Worm (Caenorhabditis elegans) whole organism, young adult: ENCODE measurements around the gene C39E9.8.

ENCODE experiments used
- B0019.2 ChIP-seq: fragments of 200-800 bp; sonication (Bioruptor generic); conservative IDR thresholded peaks from 2 replicates; pipeline ENCODE4 v1.3.6; 2022; ENCODE audit warnings: missing genetic modification reagents, missing genetic modification characterization, missing compliant biosample characterization
- B0336.3 ChIP-seq: fragments of 200-800 bp; sonication (Bioruptor generic); IDR thresholded peaks from 2 replicates; pipeline ENCODE4 v1.3.6; 2022; ENCODE audit warnings: missing genetic modification characterization, missing compliant biosample characterization
- C06A6.2 ChIP-seq: fragments of 200-800 bp; sonication (Bioruptor generic); conservative IDR thresholded peaks from 2 replicates; pipeline ENCODE4 v1.3.6; 2022; ENCODE audit warnings: missing genetic modification characterization, missing compliant biosample characterization
- C17E4.6 ChIP-seq: fragments of 200-800 bp; sonication (Bioruptor generic); IDR thresholded peaks from 2 replicates; pipeline ENCODE4 v1.3.6; 2022; ENCODE audit warnings: missing genetic modification reagents, missing genetic modification characterization, missing compliant biosample characterization
- D2030.7 ChIP-seq: fragments of 200-800 bp; sonication (Bioruptor generic); IDR thresholded peaks from 2 replicates; pipeline ENCODE4 v1.3.6; 2022; ENCODE audit warnings: missing genetic modification reagents, missing genetic modification characterization, missing compliant biosample characterization
- F10E7.11 ChIP-seq: sonication (generic microtip); optimal IDR thresholded peaks from 2 replicates; lab custom pipeline; 2017; ENCODE audit warnings: mild to moderate bottlenecking, missing genetic modification characterization, moderate library complexity, missing compliant biosample characterization
- F49E8.2 ChIP-seq: sonication (generic microtip); optimal IDR thresholded peaks from 3 replicates; lab custom pipeline; 2017; ENCODE audit warnings: missing genetic modification characterization, mild to moderate bottlenecking, missing compliant biosample characterization, antibody characterized with exemption, moderate library complexity; ENCODE audit not compliant: insufficient read depth
- K12H6.12 ChIP-seq: fragments of 200-800 bp; sonication (Bioruptor generic); optimal IDR thresholded peaks from 2 replicates; lab custom pipeline; 2018; ENCODE audit warnings: mild to moderate bottlenecking, missing genetic modification characterization, missing compliant biosample characterization
- Y53F4B.3 ChIP-seq: fragments of 200-800 bp; sonication (Bioruptor generic); IDR thresholded peaks from 2 replicates; pipeline ENCODE4 v1.3.6; 2022; ENCODE audit warnings: missing genetic modification reagents, missing genetic modification characterization, missing compliant biosample characterization
- Y79H2A.3 ChIP-seq: fragments of 200-800 bp; sonication (Bioruptor generic); conservative IDR thresholded peaks from 2 replicates; pipeline ENCODE4 v1.3.6; 2022; ENCODE audit warnings: missing genetic modification reagents, missing genetic modification characterization, missing compliant biosample characterization
- akir-1 ChIP-seq: fragments of 200-800 bp; sonication (Bioruptor generic); optimal IDR thresholded peaks from 2 replicates; lab custom pipeline; 2018; ENCODE audit warnings: mild to moderate bottlenecking, missing genetic modification characterization, moderate library complexity, missing compliant biosample characterization
- ama-1 ChIP-seq, 3 experiments: fragments of 150-350 bp in 1 of 3; sonication (generic microtip) in 2 of 3; optimal IDR thresholded peaks; 2 replicates each; lab custom pipeline; 2014 to 2018; ENCODE audit warnings: missing biosample characterization in 2 of 3, missing genetic modification characterization in 2 of 3, missing genetic modification reagents in 2 of 3
- attf-5 ChIP-seq: fragments of 200-800 bp; sonication (Bioruptor generic); optimal IDR thresholded peaks from 2 replicates; lab custom pipeline; 2018; ENCODE audit warnings: mild to moderate bottlenecking, missing genetic modification characterization, missing compliant biosample characterization
- ceh-100 ChIP-seq: fragments of 200-800 bp; sonication (Bioruptor generic); IDR thresholded peaks from 2 replicates; pipeline ENCODE4 v1.3.6; 2022; ENCODE audit warnings: missing genetic modification reagents, missing genetic modification characterization, missing compliant biosample characterization
- ceh-58 ChIP-seq: fragments of 200-800 bp; sonication (Bioruptor generic); IDR thresholded peaks from 2 replicates; pipeline ENCODE4 v1.3.6; 2022; ENCODE audit warnings: missing genetic modification characterization, missing compliant biosample characterization
- ekl-4 ChIP-seq: fragments of 200-800 bp; sonication (Bioruptor generic); IDR thresholded peaks from 2 replicates; pipeline ENCODE4 v1.3.6; 2022; ENCODE audit warnings: missing genetic modification reagents, missing genetic modification characterization, missing compliant biosample characterization
- fkh-3 ChIP-seq: sonication (generic microtip); optimal IDR thresholded peaks from 2 replicates; lab custom pipeline; 2016; ENCODE audit warnings: mild to moderate bottlenecking, missing genetic modification characterization, missing compliant biosample characterization
- hlh-26 ChIP-seq: fragments of 200-800 bp; sonication (Bioruptor generic); conservative IDR thresholded peaks from 2 replicates; pipeline ENCODE4 v1.3.6; 2022; ENCODE audit warnings: missing genetic modification reagents, missing genetic modification characterization, missing compliant biosample characterization
- hrde-1 ChIP-seq: sonication (generic microtip); optimal IDR thresholded peaks from 2 replicates; lab custom pipeline; 2016; ENCODE audit warnings: missing genetic modification characterization, mild to moderate bottlenecking, missing compliant biosample characterization, moderate library complexity, missing genotype, missing genetic modification reagents, borderline replicate concordance
- let-526 ChIP-seq: fragments of 200-800 bp; sonication (Bioruptor generic); IDR thresholded peaks from 2 replicates; pipeline ENCODE4 v1.3.6; 2022; ENCODE audit warnings: missing genetic modification reagents, missing genetic modification characterization, missing compliant biosample characterization
- lin-26 ChIP-seq: fragments of 200-800 bp; sonication (Bioruptor generic); IDR thresholded peaks from 2 replicates; pipeline ENCODE4 v1.3.6; 2022; ENCODE audit warnings: missing genetic modification reagents, missing genetic modification characterization, missing compliant biosample characterization
- lin-40 ChIP-seq: sonication (generic microtip); optimal IDR thresholded peaks from 2 replicates; lab custom pipeline; 2016; ENCODE audit warnings: missing genetic modification characterization, mild to moderate bottlenecking, missing compliant biosample characterization, missing genotype, missing genetic modification reagents
- lin-54 ChIP-seq: fragments of 200-800 bp; sonication (Bioruptor generic); optimal IDR thresholded peaks from 2 replicates; lab custom pipeline; 2018; ENCODE audit warnings: mild to moderate bottlenecking, missing genetic modification characterization, missing compliant biosample characterization
- lir-1 ChIP-seq: fragments of 200-800 bp; sonication (Bioruptor generic); conservative IDR thresholded peaks from 2 replicates; pipeline ENCODE4 v1.3.6; 2022; ENCODE audit warnings: missing genetic modification reagents, missing genetic modification characterization, missing compliant biosample characterization
- lsl-1 ChIP-seq: fragments of 200-800 bp; sonication (Bioruptor generic); optimal IDR thresholded peaks from 2 replicates; lab custom pipeline; 2018; ENCODE audit warnings: mild to moderate bottlenecking, missing genetic modification characterization, moderate library complexity, missing compliant biosample characterization
- madf-10 ChIP-seq: sonication (generic microtip); optimal IDR thresholded peaks from 2 replicates; lab custom pipeline; 2016; ENCODE audit warnings: mild to moderate bottlenecking, missing genetic modification characterization, missing compliant biosample characterization
- madf-3 ChIP-seq: fragments of 200-800 bp; sonication (Bioruptor generic); IDR thresholded peaks from 2 replicates; pipeline ENCODE4 v1.3.6; 2022; ENCODE audit warnings: missing genetic modification reagents, missing genetic modification characterization, missing compliant biosample characterization
- mcd-1 ChIP-seq: fragments of 200-800 bp; sonication (Bioruptor generic); IDR thresholded peaks from 2 replicates; pipeline ENCODE4 v1.3.6; 2022; ENCODE audit warnings: missing genetic modification reagents, missing genetic modification characterization, missing compliant biosample characterization
- mel-28 ChIP-seq: sonication (generic microtip); optimal IDR thresholded peaks from 2 replicates; lab custom pipeline; 2016; ENCODE audit warnings: borderline replicate concordance, mild to moderate bottlenecking, missing genetic modification characterization, missing compliant biosample characterization
- nfyb-1 ChIP-seq: fragments of 200-800 bp; sonication (Bioruptor generic); IDR thresholded peaks from 2 replicates; pipeline ENCODE4 v1.3.6; 2022; ENCODE audit warnings: missing genetic modification reagents, missing genetic modification characterization, missing compliant biosample characterization
- nhr-179 ChIP-seq: sonication (generic microtip); optimal IDR thresholded peaks from 2 replicates; lab custom pipeline; 2016; ENCODE audit warnings: mild to moderate bottlenecking, missing genetic modification characterization, missing compliant biosample characterization
- nhr-80 ChIP-seq: sonication (generic microtip); optimal IDR thresholded peaks from 2 replicates; lab custom pipeline; 2016; ENCODE audit warnings: missing genetic modification characterization, missing compliant biosample characterization
- rec-8 ChIP-seq, 2 experiments: sonication (generic microtip); optimal IDR thresholded peaks; 2 replicates each; lab custom pipeline; 2016; ENCODE audit warnings: mild to moderate bottlenecking in 2 of 2, missing genetic modification characterization in 2 of 2, missing genetic modification reagents in 2 of 2, missing genotype in 2 of 2, missing biosample characterization in 1 of 2, missing compliant biosample characterization in 1 of 2, moderate library complexity in 1 of 2
- sdz-38 ChIP-seq: sonication (generic microtip); optimal IDR thresholded peaks from 2 replicates; lab custom pipeline; 2016; ENCODE audit warnings: missing genotype, missing genetic modification characterization, missing compliant biosample characterization
- snpc-1.3 ChIP-seq: sonication (generic microtip); optimal IDR thresholded peaks from 2 replicates; lab custom pipeline; 2017; ENCODE audit warnings: missing genetic modification characterization, mild to moderate bottlenecking, missing compliant biosample characterization, antibody characterized with exemption, moderate library complexity, missing genotype, missing genetic modification reagents; ENCODE audit not compliant: insufficient read depth
- tbp1 ChIP-seq: fragments of 200-800 bp; sonication (Bioruptor generic); optimal IDR thresholded peaks from 2 replicates; lab custom pipeline; 2018; ENCODE audit warnings: mild to moderate bottlenecking, missing genetic modification characterization, missing compliant biosample characterization
- tbx-9 ChIP-seq: sonication (generic microtip); optimal IDR thresholded peaks from 2 replicates; lab custom pipeline; 2016; ENCODE audit warnings: borderline replicate concordance, missing genetic modification characterization, inconsistent platforms, missing compliant biosample characterization
- unc-130 ChIP-seq: sonication (generic microtip); optimal IDR thresholded peaks from 2 replicates; lab custom pipeline; 2016; ENCODE audit warnings: missing genetic modification reagents, missing genetic modification characterization, missing compliant biosample characterization
- unc-62 ChIP-seq: fragments of 150-350 bp; optimal IDR thresholded peaks from 2 replicates; lab custom pipeline; 2014; ENCODE audit warnings: missing biosample characterization, missing genetic modification reagents, missing genetic modification characterization
- xnd-1 ChIP-seq: sonication (generic microtip); optimal IDR thresholded peaks from 2 replicates; lab custom pipeline; 2016; ENCODE audit warnings: missing genotype, missing genetic modification reagents, missing genetic modification characterization, missing compliant biosample characterization
- ztf-28 ChIP-seq: fragments of 200-800 bp; sonication (Bioruptor generic); IDR thresholded peaks from 2 replicates; pipeline ENCODE4 v1.3.6; 2022; ENCODE audit warnings: missing genetic modification reagents, missing genetic modification characterization, missing compliant biosample characterization
- ztf-3 ChIP-seq: fragments of 200-800 bp; sonication (Bioruptor generic); optimal IDR thresholded peaks from 2 replicates; lab custom pipeline; 2018; ENCODE audit warnings: mild to moderate bottlenecking, missing genetic modification characterization, missing compliant biosample characterization
- ztf-6 ChIP-seq: fragments of 200-800 bp; sonication (Bioruptor generic); IDR thresholded peaks from 2 replicates; pipeline ENCODE4 v1.3.6; 2022; ENCODE audit warnings: missing genetic modification reagents, missing genetic modification characterization, missing compliant biosample characterization

Gene C39E9.8

ce11 chrIV:13096778-13097177 lies 17.5 kb downstream of the C39E9.8 start (continued):
- peak; percentile 63 for TF ChIP-seq B0336.3 (GFP tag; lab: Robert Waterston, UW)
- 0 out of 2 replicates have a peak, but pooled peaks have one; percentile 16 for TF ChIP-seq madf-3 (GFP tag; lab: Robert Waterston, UW)
- TF ChIP-seq ceh-100 (GFP tag; lab: Robert Waterston, UW): no peak
- no peak for TF ChIP-seq let-526 (GFP tag; lab: Robert Waterston, UW)
- no peak for TF ChIP-seq sdz-38 (tag; lab: Kevin White, UChicago)
- no peak for TF ChIP-seq madf-10 (tag; lab: Kevin White, UChicago)
- TF ChIP-seq ama-1 (optimal IDR thresholded peaks at IDR 0.05; lab: Kevin White, UChicago): no peak
- TF ChIP-seq ama-1 (GFP tag; optimal IDR thresholded peaks at IDR 0.05; lab: Kevin White, UChicago): peak in 1 of 2 experiments; percentile 90
- no peak for TF ChIP-seq C17E4.6
- TF ChIP-seq lsl-1 (GFP tag; lab: Kevin White, UChicago): peak; percentile 27
- TF ChIP-seq Y79H2A.3 (GFP tag; lab: Robert Waterston, UW): peak; percentile 78; the same call in 1 of the 2 replicates
- no peak for TF ChIP-seq ceh-58 (GFP tag; lab: Robert Waterston, UW)
- no peak for TF ChIP-seq ztf-3 (GFP tag; lab: Kevin White, UChicago)
- TF ChIP-seq akir-1 (GFP tag; lab: Kevin White, UChicago): no peak
- no peak for TF ChIP-seq B0019.2 (GFP tag; lab: Robert Waterston, UW)
- TF ChIP-seq ztf-6 (GFP tag; lab: Robert Waterston, UW): no peak
- peak; percentile 68; the same call in 1 of the 2 replicates for TF ChIP-seq lin-26 (GFP tag; lab: Robert Waterston, UW)
- TF ChIP-seq F10E7.11 (tag; lab: Kevin White, UChicago): no peak
- TF ChIP-seq tbx-9: no peak
- no peak for TF ChIP-seq Y53F4B.3 (GFP tag; lab: Robert Waterston, UW)
- TF ChIP-seq nhr-179: no peak
- TF ChIP-seq K12H6.12 (tag; lab: Kevin White, UChicago): no peak
- TF ChIP-seq ekl-4 (GFP tag; lab: Robert Waterston, UW): 0 out of 2 replicates have a peak, but pooled peaks have one; percentile 30
- TF ChIP-seq mel-28: no peak
- TF ChIP-seq snpc-1.3 (tag; lab: Kevin White, UChicago): peak; percentile 18
- TF ChIP-seq unc-130 (GFP tag; lab: Kevin White, UChicago): no peak
- TF ChIP-seq F49E8.2 (tag; lab: Kevin White, UChicago): peak; percentile 86
- TF ChIP-seq nhr-80: no peak
- peak; percentile 35 for TF ChIP-seq attf-5 (GFP tag; lab: Kevin White, UChicago)
- no peak for TF ChIP-seq xnd-1 (tag; lab: Kevin White, UChicago)
- TF ChIP-seq fkh-3 (tag; lab: Kevin White, UChicago): no peak
- TF ChIP-seq lin-40 (tag; lab: Kevin White, UChicago): no peak
- no peak for TF ChIP-seq C06A6.2 (GFP tag; lab: Robert Waterston, UW)
- no peak for TF ChIP-seq lir-1 (GFP tag; lab: Robert Waterston, UW)
- peak; percentile 88 for TF ChIP-seq hrde-1
- TF ChIP-seq D2030.7 (GFP tag; lab: Robert Waterston, UW): peak; percentile 20; the same call in 1 of the 2 replicates
- TF ChIP-seq unc-62: no peak
- no peak for TF ChIP-seq ztf-28
- TF ChIP-seq nfyb-1: 0 out of 2 replicates have a peak, but pooled peaks have one; percentile 7
- TF ChIP-seq rec-8 (tag; optimal IDR thresholded peaks at IDR 0.05; lab: Kevin White, UChicago): peak in 1 of 2 experiments; percentile 4
- TF ChIP-seq tbp1: no peak
- peak; percentile 8 for TF ChIP-seq lin-54 (GFP tag; lab: Kevin White, UChicago)
- no peak for TF ChIP-seq mcd-1 (GFP tag; lab: Robert Waterston, UW)
- TF ChIP-seq hlh-26: no peak
- TF ChIP-seq, all 124 proteins: peak for 34
